Worm (Caenorhabditis elegans): Measurements from ENCODE around the gene R07G3.8.
A peak's percentile ranks its signal among the peaks of the same experiment; 100 is the strongest.

The R07G3.8 gene

DNA sequence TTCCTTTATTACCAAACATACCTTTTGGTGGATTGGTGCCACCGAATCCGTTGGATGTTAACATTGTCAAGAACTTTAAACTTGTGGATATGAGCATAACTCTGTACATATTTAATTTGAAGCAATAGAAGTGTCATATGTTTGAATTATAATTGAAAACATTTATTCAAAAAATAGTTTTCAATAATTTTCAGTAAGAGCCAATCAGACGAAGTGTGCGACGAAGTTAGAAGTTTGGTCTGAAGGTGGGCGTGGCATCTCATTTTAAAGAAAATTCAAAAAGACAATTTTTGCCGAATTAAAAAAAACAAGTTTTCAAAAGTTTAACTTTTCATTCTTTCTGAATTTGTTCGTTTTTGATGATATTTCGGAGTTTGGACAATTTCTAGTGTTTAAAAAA, 25.5 kb downstream of the R07G3.8 start, which contains the start of gene syd-1:
syd-1 (minus strand) TSS at position 101 of the 400 bp plus-strand sequence.
- TF ChIP-seq zag-1 (tag; optimal IDR thresholded peaks at IDR 0.05) (no peak), eor-1 (tag; optimal IDR thresholded peaks at IDR 0.05) (no peak), ztf-11 (tag; optimal IDR thresholded peaks at IDR 0.05) (no peak), pqm-1 (tag; optimal IDR thresholded peaks at IDR 0.05) (no peak), unc-62 (GFP tag; optimal IDR thresholded peaks at IDR 0.05) (no peak), ceh-82 (tag; optimal IDR thresholded peaks at IDR 0.05) (no peak), ztf-4 (tag; optimal IDR thresholded peaks at IDR 0.05) (no peak), nhr-23 (tag; optimal IDR thresholded peaks at IDR 0.05) (no peak), tbx-2 (tag; optimal IDR thresholded peaks at IDR 0.05) (no peak), daf-12 (tag; optimal IDR thresholded peaks at IDR 0.05) (no peak), nhr-12 (tag; optimal IDR thresholded peaks at IDR 0.05) (no peak), snpc-4 (tag; optimal IDR thresholded peaks at IDR 0.05) (no peak), ceh-16 (tag; optimal IDR thresholded peaks at IDR 0.05) (no peak), R02D3.7 (tag; optimal IDR thresholded peaks at IDR 0.05) (no peak), nhr-67 (tag; optimal IDR thresholded peaks at IDR 0.05) (no peak), pha-4 (tag; optimal IDR thresholded peaks at IDR 0.05) (no peak)

DNA sequence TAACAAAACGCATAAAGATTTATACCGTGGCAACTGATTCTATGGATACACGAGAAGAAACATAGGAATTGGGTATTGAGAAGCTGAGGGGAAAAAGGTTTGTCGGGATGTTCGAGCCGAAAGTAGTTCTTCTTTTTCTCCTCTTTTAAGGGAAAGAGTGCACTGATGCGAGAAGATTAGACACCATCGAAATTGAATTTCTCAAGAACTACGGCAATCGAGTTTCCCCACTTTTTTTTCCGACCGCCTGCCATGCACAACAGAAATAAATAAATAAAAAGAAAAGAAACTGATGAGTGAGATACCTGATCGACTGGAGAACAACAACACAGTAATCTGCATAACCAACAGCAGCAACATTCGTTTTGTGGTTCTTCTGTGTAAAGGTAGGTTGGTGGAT, 26.1 kb downstream of the R07G3.8 start:
- no peak for TF ChIP-seq jun-1 (tag; optimal IDR thresholded peaks at IDR 0.05)
- TF ChIP-seq fkh-10 (GFP tag; optimal IDR thresholded peaks at IDR 0.05), result peak; percentile 79

DNA sequence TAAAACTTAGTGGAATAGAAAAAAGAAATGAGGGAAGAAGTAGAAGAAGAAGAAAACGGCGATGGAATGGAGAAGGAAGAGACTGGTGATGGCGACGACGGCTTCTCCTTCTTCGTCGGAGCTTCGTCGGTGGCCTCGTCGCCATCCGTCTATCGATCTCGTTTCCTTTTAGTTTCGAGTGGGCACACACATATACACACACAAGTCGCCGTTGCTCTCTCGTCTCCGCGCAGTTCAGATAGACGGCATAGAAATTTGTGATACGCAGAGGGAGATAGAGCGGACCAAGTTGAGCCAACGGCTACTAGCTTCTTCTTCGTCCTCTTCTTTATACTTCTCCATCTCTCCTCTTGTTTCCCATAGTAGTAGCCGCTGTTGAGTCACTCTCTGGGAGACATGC, 27.1 kb downstream of the R07G3.8 start:
- TF ChIP-seq sea-2 (GFP tag; optimal IDR thresholded peaks at IDR 0.05), result no peak
- TF ChIP-seq aly-2 (tag; optimal IDR thresholded peaks at IDR 0.05), result no peak
- no peak for TF ChIP-seq jun-1 (tag; optimal IDR thresholded peaks at IDR 0.05)
- peak; percentile 20 for TF ChIP-seq tbx-2 (tag; optimal IDR thresholded peaks at IDR 0.05)
- no peak for TF ChIP-seq fos-1 (tag; optimal IDR thresholded peaks at IDR 0.05)
- no peak for TF ChIP-seq nhr-77 (tag; optimal IDR thresholded peaks at IDR 0.05)
- no peak for TF ChIP-seq ztf-4 (tag; optimal IDR thresholded peaks at IDR 0.05)
- TF ChIP-seq egl-5 (tag; optimal IDR thresholded peaks at IDR 0.05), result no peak
- peak; percentile 35 for TF ChIP-seq hmg-11 (tag; optimal IDR thresholded peaks at IDR 0.05)
- peak; percentile 28 for TF ChIP-seq lin-39 (tag; optimal IDR thresholded peaks at IDR 0.05)
- no peak for TF ChIP-seq ceh-82 (tag; optimal IDR thresholded peaks at IDR 0.05)
- no peak for TF ChIP-seq egl-27 (tag; optimal IDR thresholded peaks at IDR 0.05)
- no peak for TF ChIP-seq ceh-9 (tag; optimal IDR thresholded peaks at IDR 0.05)
- no peak for TF ChIP-seq mdl-1 (tag; optimal IDR thresholded peaks at IDR 0.05)
- TF ChIP-seq elt-3 (tag; optimal IDR thresholded peaks at IDR 0.05), result no peak
- no peak for TF ChIP-seq nhr-237 (tag; optimal IDR thresholded peaks at IDR 0.05)
- no peak for TF ChIP-seq nhr-25 (tag; optimal IDR thresholded peaks at IDR 0.05)
- TF ChIP-seq nhr-76 (tag; optimal IDR thresholded peaks at IDR 0.05), result no peak
- TF ChIP-seq nfya-1 (tag; optimal IDR thresholded peaks at IDR 0.05; ENCODE audit: insufficient read depth), result peak; percentile 55
- TF ChIP-seq fkh-10 (GFP tag; optimal IDR thresholded peaks at IDR 0.05), result peak; percentile 38
- no peak for TF ChIP-seq pqm-1 (tag; optimal IDR thresholded peaks at IDR 0.05)
- no peak for TF ChIP-seq ceh-28 (tag; optimal IDR thresholded peaks at IDR 0.05)
- TF ChIP-seq lsy-12 (tag; optimal IDR thresholded peaks at IDR 0.05), result no peak
- TF ChIP-seq ZK546.5 (tag; optimal IDR thresholded peaks at IDR 0.05), result no peak
- TF ChIP-seq ceh-16 (tag; optimal IDR thresholded peaks at IDR 0.05), result no peak
- TF ChIP-seq skn-1 (tag; optimal IDR thresholded peaks at IDR 0.05), result peak; percentile 50
- TF ChIP-seq lin-15B (tag; optimal IDR thresholded peaks at IDR 0.05), result no peak

DNA sequence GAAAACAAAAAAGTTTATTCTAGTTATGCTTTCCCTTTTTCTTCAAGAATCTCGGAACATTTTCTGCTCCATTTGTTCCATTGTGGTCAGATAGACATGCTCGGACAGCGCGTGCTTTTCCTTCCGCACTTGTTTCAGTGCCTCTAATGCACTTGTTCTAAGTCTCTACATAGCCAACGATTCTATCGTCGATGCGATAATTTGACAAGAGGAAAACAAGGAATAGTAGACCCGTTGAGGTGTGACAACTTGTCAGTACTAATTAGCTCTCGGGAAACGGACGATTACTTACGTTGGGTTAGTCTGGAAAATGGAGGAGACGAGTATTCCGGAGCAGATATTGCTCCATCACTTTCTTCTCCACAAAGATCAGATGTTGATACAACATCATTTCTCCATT, 32.0 kb downstream of the R07G3.8 start:
- TF ChIP-seq tbx-2 (tag; optimal IDR thresholded peaks at IDR 0.05), result no peak
- no peak for TF ChIP-seq eor-1 (tag; optimal IDR thresholded peaks at IDR 0.05)
- no peak for TF ChIP-seq elt-1 (tag; optimal IDR thresholded peaks at IDR 0.05)
- TF ChIP-seq nfya-1 (tag; optimal IDR thresholded peaks at IDR 0.05; ENCODE audit: insufficient read depth), result no peak
- TF ChIP-seq fos-1 (tag; optimal IDR thresholded peaks at IDR 0.05), result no peak
- no peak for TF ChIP-seq nhr-237 (tag; optimal IDR thresholded peaks at IDR 0.05)
- TF ChIP-seq ama-1 (optimal IDR thresholded peaks at IDR 0.05), result no peak
- TF ChIP-seq nhr-12 (tag; optimal IDR thresholded peaks at IDR 0.05), result no peak
- TF ChIP-seq mdl-1 (tag; optimal IDR thresholded peaks at IDR 0.05), result no peak
- TF ChIP-seq daf-12 (tag; optimal IDR thresholded peaks at IDR 0.05), result no peak
- TF ChIP-seq nhr-25 (tag; optimal IDR thresholded peaks at IDR 0.05), result no peak
- TF ChIP-seq fkh-10 (GFP tag; optimal IDR thresholded peaks at IDR 0.05), result no peak
- TF ChIP-seq nhr-28 (tag; optimal IDR thresholded peaks at IDR 0.05), result no peak
- no peak for TF ChIP-seq nhr-43 (tag; optimal IDR thresholded peaks at IDR 0.05; ENCODE audit: poor library complexity, severe bottlenecking)
